Fruit fly (Drosophila melanogaster): ENCODE results near the gene C3G.

C3G gene

DNA sequence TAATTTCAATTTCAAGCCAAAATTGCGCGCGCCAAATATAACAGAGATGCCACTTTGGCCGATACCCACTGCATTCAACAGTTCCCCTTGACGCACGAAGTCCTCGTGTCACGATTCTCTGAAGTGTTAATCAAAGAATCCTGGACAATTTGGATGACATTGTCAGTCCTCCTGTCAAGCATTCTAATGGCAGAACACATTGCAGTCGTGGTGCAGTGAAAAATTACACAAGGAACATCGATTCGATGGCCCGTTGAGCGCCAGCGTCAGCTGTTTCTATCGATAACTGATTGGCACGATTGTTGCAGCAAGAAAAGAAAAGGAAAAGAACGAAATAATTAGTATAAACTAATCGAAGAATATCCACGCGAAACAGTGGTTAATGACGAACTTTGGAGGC lies 20.8 kb upstream of the C3G start, which contains the start of gene nonC (continued):
- no peak for TF ChIP-seq NFAT (GFP tag; IDR thresholded peaks at IDR 0.05)
- peak; percentile 55 for TF ChIP-seq CG9797 (GFP tag; optimal IDR thresholded peaks at IDR 0.05)
- TF ChIP-seq tna (GFP tag; IDR thresholded peaks at IDR 0.05; ENCODE audit: partially characterized antibody), result peak; percentile 84
- TF ChIP-seq luna (GFP tag; optimal IDR thresholded peaks at IDR 0.05), result no peak
- TF ChIP-seq gsb (GFP tag; IDR thresholded peaks at IDR 0.05), result no peak
- no peak for TF ChIP-seq CG12744 (GFP tag; optimal IDR thresholded peaks at IDR 0.05)
- peak; percentile 40 for TF ChIP-seq CG4617 (GFP tag; optimal IDR thresholded peaks at IDR 0.05; ENCODE audit: borderline replicate concordance)
- TF ChIP-seq CG3995 (GFP tag; optimal IDR thresholded peaks at IDR 0.05), result no peak
- TF ChIP-seq CG2129 (GFP tag; IDR thresholded peaks at IDR 0.05; ENCODE audit: partially characterized antibody), result peak; percentile 72; the same call in 1 of the 2 replicates
- TF ChIP-seq CG15514 (GFP tag; optimal IDR thresholded peaks at IDR 0.05), result peak; percentile 55
- TF ChIP-seq HmgZ (tag; optimal IDR thresholded peaks at IDR 0.05), result peak; percentile 60
- TF ChIP-seq so (GFP tag; IDR thresholded peaks at IDR 0.05), result no peak
- no peak for TF ChIP-seq Hr51 (GFP tag; optimal IDR thresholded peaks at IDR 0.05)
- peak; percentile 57 for TF ChIP-seq CG14710 (tag; optimal IDR thresholded peaks at IDR 0.05)
- peak; percentile 90 for TF ChIP-seq HLH4C (GFP tag; IDR thresholded peaks at IDR 0.05; ENCODE audit: partially characterized antibody)
- no peak for TF ChIP-seq lilli (GFP tag; optimal IDR thresholded peaks at IDR 0.05)
- TF ChIP-seq dimm (GFP tag; IDR thresholded peaks at IDR 0.05), result no peak
- TF ChIP-seq CG12659 (GFP tag; optimal IDR thresholded peaks at IDR 0.05), result no peak
- no peak for TF ChIP-seq CG32532 (GFP tag; IDR thresholded peaks at IDR 0.05)
- TF ChIP-seq disco-r (GFP tag; optimal IDR thresholded peaks at IDR 0.05), result no peak
- peak; percentile 78 for TF ChIP-seq CG6791 (GFP tag; IDR thresholded peaks at IDR 0.05; ENCODE audit: partially characterized antibody)
- TF ChIP-seq Doc3 (GFP tag; IDR thresholded peaks at IDR 0.05; ENCODE audit: partially characterized antibody), result peak; percentile 84
- TF ChIP-seq CG2116 (GFP tag; optimal IDR thresholded peaks at IDR 0.05), result peak; percentile 88
- no peak for TF ChIP-seq sens-2 (GFP tag; IDR thresholded peaks at IDR 0.05)
- no peak for TF ChIP-seq vfl (GFP tag; optimal IDR thresholded peaks at IDR 0.05)
- TF ChIP-seq BEAF-32 (GFP tag; optimal IDR thresholded peaks at IDR 0.05), result peak; percentile 90
- TF ChIP-seq CG11456 (GFP tag; IDR thresholded peaks at IDR 0.05), result no peak
- no peak for TF ChIP-seq Kr (GFP tag; optimal IDR thresholded peaks at IDR 0.05)
- TF ChIP-seq fd64A (GFP tag; optimal IDR thresholded peaks at IDR 0.05), result no peak
- TF ChIP-seq Scr (GFP tag; IDR thresholded peaks at IDR 0.05; ENCODE audit: partially characterized antibody), result peak; percentile 93
- peak; percentile 70; the same call in 2 of the 3 replicates for TF ChIP-seq mld (GFP tag; IDR thresholded peaks at IDR 0.05; ENCODE audit: partially characterized antibody)
- no peak for TF ChIP-seq Vsx1 (GFP tag; optimal IDR thresholded peaks at IDR 0.05)
- TF ChIP-seq CG10543 (GFP tag; optimal IDR thresholded peaks at IDR 0.05), result no peak
- no peak for TF ChIP-seq CG18476 (GFP tag; optimal IDR thresholded peaks at IDR 0.05)
- no peak for TF ChIP-seq CG13123 (GFP tag; optimal IDR thresholded peaks at IDR 0.05)
- TF ChIP-seq phol (tag; optimal IDR thresholded peaks at IDR 0.05), result peak; percentile 34
- no peak for TF ChIP-seq CG10321 (GFP tag; IDR thresholded peaks at IDR 0.05)
- TF ChIP-seq CG7987 (GFP tag; optimal IDR thresholded peaks at IDR 0.05), result no peak
- no peak for TF ChIP-seq sc (optimal IDR thresholded peaks at IDR 0.05)
- TF ChIP-seq sc (GFP tag; optimal IDR thresholded peaks at IDR 0.05), result no peak
- TF ChIP-seq CG1602 (GFP tag; optimal IDR thresholded peaks at IDR 0.05), result no peak
- TF ChIP-seq hbn (GFP tag; IDR thresholded peaks at IDR 0.05; ENCODE audit: partially characterized antibody), result peak; percentile 80
- TF ChIP-seq pzg (GFP tag; optimal IDR thresholded peaks at IDR 0.05), result peak; percentile 70
- peak; percentile 67 for TF ChIP-seq Dref (GFP tag; IDR thresholded peaks at IDR 0.05)
- no peak for TF ChIP-seq onecut (GFP tag; IDR thresholded peaks at IDR 0.05)
- peak; percentile 65; the same call in 2 of the 3 replicates for TF ChIP-seq CG7963 (GFP tag; IDR thresholded peaks at IDR 0.05; ENCODE audit: partially characterized antibody)
- TF ChIP-seq bbx (GFP tag; IDR thresholded peaks at IDR 0.05; ENCODE audit: partially characterized antibody), result peak; percentile 85
- no peak for TF ChIP-seq HmgD (GFP tag; optimal IDR thresholded peaks at IDR 0.05)
- no peak for TF ChIP-seq CG9609 (GFP tag; optimal IDR thresholded peaks at IDR 0.05)
- no peak for TF ChIP-seq CG17359 (tag; optimal IDR thresholded peaks at IDR 0.05)

Measured in whole organism, embryonic.